1 fruit fly cellular context compared by ENCODE assay signal in the genomic region with DNA sequence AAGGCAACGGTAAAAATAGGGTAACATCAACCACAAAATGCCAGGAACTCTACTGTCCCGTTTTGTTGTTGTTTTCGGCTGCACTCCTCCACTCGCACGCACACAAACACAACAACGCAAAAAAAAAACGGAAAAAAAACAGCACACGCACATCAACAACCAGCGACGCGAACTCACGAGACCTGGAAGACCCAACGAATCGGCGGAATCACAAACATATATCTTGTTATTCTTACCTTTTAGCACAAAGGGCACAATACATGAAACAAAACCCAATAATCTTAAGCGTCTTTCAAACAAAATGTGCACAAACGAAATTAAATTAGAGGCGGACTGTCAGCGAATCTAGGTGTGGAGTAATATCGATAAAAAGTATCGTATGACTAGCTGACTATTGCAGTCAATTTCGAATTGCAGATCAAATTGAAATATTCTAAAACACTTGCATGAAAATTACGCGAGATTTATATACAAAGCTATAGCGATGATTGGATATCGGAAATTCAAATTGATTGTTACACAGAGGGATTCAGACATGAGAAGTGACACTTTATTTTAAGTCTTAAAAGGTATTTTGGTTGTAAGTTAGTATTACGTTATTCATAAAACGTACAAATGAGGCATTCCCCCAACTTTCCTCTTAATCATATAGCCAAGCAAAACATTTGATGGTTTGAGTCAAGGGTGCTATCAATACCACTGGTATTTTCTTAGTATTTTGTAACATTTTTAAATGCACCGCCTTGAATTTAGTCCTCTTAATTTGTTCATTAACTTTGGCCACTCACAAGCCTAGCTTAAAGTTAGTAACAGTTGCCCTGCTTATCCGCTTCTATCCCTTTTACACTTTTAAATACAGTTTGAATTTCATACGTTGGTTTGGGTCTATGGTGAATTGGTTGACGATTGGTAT.
A peak's percentile ranks its signal among the peaks of the same experiment; 100 is the strongest.
TF ChIP-seq lines count a peak whose summit lies in the region.

A gene (minus strand): TSS at position 361 of the 913 bp plus-strand sequence.

TF ChIP-seq in whole organism, embryonic, 481 proteins besides CTCF, POLR2A, EP300 and RAD21 (continued from another document and continues in another):
- TF ChIP-seq Stat92E (GFP tag; optimal IDR thresholded peaks at IDR 0.05; lab: Kevin White, UChicago): no peak
- no peak for TF ChIP-seq Taf1 (GFP tag; IDR thresholded peaks at IDR 0.05; lab: Robert Waterston, UW)
- TF ChIP-seq pho (GFP tag; optimal IDR thresholded peaks at IDR 0.05; lab: Kevin White, UChicago): no peak
- peak; percentile 45; the same call in 1 of the 2 replicates for TF ChIP-seq CG9932 (GFP tag; IDR thresholded peaks at IDR 0.05; lab: Robert Waterston, UW)
- peak; percentile 40 for TF ChIP-seq Med (GFP tag; lab: Kevin White, UChicago)
- TF ChIP-seq dimm (GFP tag; IDR thresholded peaks at IDR 0.05; lab: Robert Waterston, UW): no peak
- TF ChIP-seq CG9609 (GFP tag; optimal IDR thresholded peaks at IDR 0.05; lab: Kevin White, UChicago): no peak
- TF ChIP-seq CG14014 (GFP tag; IDR thresholded peaks at IDR 0.05; lab: Robert Waterston, UW): no peak
- no peak for TF ChIP-seq Hmr (GFP tag; optimal IDR thresholded peaks at IDR 0.05; lab: Kevin White, UChicago)
- no peak for TF ChIP-seq gcm2 (GFP tag; optimal IDR thresholded peaks at IDR 0.05; lab: Kevin White, UChicago)
- peak; percentile 68 for TF ChIP-seq CG4360 (GFP tag; IDR thresholded peaks at IDR 0.05; lab: Robert Waterston, UW)
- TF ChIP-seq CG11398 (GFP tag; optimal IDR thresholded peaks at IDR 0.05; lab: Kevin White, UChicago): no peak
- no peak for TF ChIP-seq repo (GFP tag; optimal IDR thresholded peaks at IDR 0.05; lab: Kevin White, UChicago)
- no peak; the same call in none of the 2 replicates for TF ChIP-seq E2f2 (GFP tag; IDR thresholded peaks at IDR 0.05; lab: Robert Waterston, UW)
- TF ChIP-seq CG6854 (GFP tag; optimal IDR thresholded peaks at IDR 0.05; lab: Kevin White, UChicago): no peak
- TF ChIP-seq CG7987 (GFP tag; optimal IDR thresholded peaks at IDR 0.05; lab: Kevin White, UChicago): no peak
- TF ChIP-seq sd (tag; optimal IDR thresholded peaks at IDR 0.05; lab: Kevin White, UChicago): no peak
- no peak for TF ChIP-seq lbe (GFP tag; optimal IDR thresholded peaks at IDR 0.05; lab: Kevin White, UChicago)
- TF ChIP-seq CG8089 (GFP tag; optimal IDR thresholded peaks at IDR 0.05; lab: Kevin White, UChicago): no peak
- TF ChIP-seq fu2 (GFP tag; optimal IDR thresholded peaks at IDR 0.05; lab: Kevin White, UChicago): no peak
- TF ChIP-seq CG17829 (tag; optimal IDR thresholded peaks at IDR 0.05; lab: Kevin White, UChicago): no peak
- TF ChIP-seq hbn (GFP tag; IDR thresholded peaks at IDR 0.05; lab: Robert Waterston, UW; ENCODE audit: partially characterized antibody): peak; percentile 49; the same call in 1 of the 2 replicates
- no peak for TF ChIP-seq D19A (tag; optimal IDR thresholded peaks at IDR 0.05; lab: Kevin White, UChicago)
- TF ChIP-seq CG9876 (GFP tag; optimal IDR thresholded peaks at IDR 0.05; lab: Kevin White, UChicago): no peak
- peak; percentile 77 for TF ChIP-seq Dll (GFP tag; IDR thresholded peaks at IDR 0.05; lab: Robert Waterston, UW; ENCODE audit: partially characterized antibody)
- no peak for TF ChIP-seq kay (GFP tag; optimal IDR thresholded peaks at IDR 0.05; lab: Kevin White, UChicago)
- TF ChIP-seq CG12391 (tag; optimal IDR thresholded peaks at IDR 0.05; lab: Kevin White, UChicago): no peak
- no peak for TF ChIP-seq rib (GFP tag; IDR thresholded peaks at IDR 0.05; lab: Robert Waterston, UW)
- TF ChIP-seq CG13424 (tag; optimal IDR thresholded peaks at IDR 0.05; lab: Kevin White, UChicago): no peak
- peak; percentile 25; the same call in 1 of the 2 replicates for TF ChIP-seq CG2129 (GFP tag; IDR thresholded peaks at IDR 0.05; lab: Robert Waterston, UW; ENCODE audit: partially characterized antibody)
- no peak for TF ChIP-seq GATAe (GFP tag; conservative IDR thresholded peaks at IDR 0.05; lab: Robert Waterston, UW)
- no peak for TF ChIP-seq mam (GFP tag; optimal IDR thresholded peaks at IDR 0.05; lab: Kevin White, UChicago)
- no peak for TF ChIP-seq Blimp-1 (GFP tag; optimal IDR thresholded peaks at IDR 0.05; lab: Kevin White, UChicago)
- TF ChIP-seq CG4282 (GFP tag; optimal IDR thresholded peaks at IDR 0.05; lab: Kevin White, UChicago): no peak
- peak; percentile 31; the same call in 1 of the 3 replicates for TF ChIP-seq zen2 (GFP tag; IDR thresholded peaks at IDR 0.05; lab: Robert Waterston, UW; ENCODE audit: partially characterized antibody)
- TF ChIP-seq CG15601 (tag; optimal IDR thresholded peaks at IDR 0.05; lab: Kevin White, UChicago): no peak
- TF ChIP-seq ro (GFP tag; IDR thresholded peaks at IDR 0.05; lab: Robert Waterston, UW): no peak
- TF ChIP-seq CG11695 (GFP tag; IDR thresholded peaks at IDR 0.05; lab: Robert Waterston, UW): no peak
- no peak for TF ChIP-seq MTF-1 (GFP tag; optimal IDR thresholded peaks at IDR 0.05; lab: Kevin White, UChicago; ENCODE audit: borderline replicate concordance)
- no peak for TF ChIP-seq MBD-R2 (GFP tag; IDR thresholded peaks at IDR 0.05; lab: Robert Waterston, UW)
- TF ChIP-seq Ravus (GFP tag; IDR thresholded peaks at IDR 0.05; lab: Robert Waterston, UW): no peak
- no peak for TF ChIP-seq pan (optimal IDR thresholded peaks at IDR 0.05; lab: Kevin White, UChicago)
- no peak for TF ChIP-seq pan (GFP tag; optimal IDR thresholded peaks at IDR 0.05 in 1 of 2, IDR thresholded peaks at IDR 0.05 in 1 of 2)
- TF ChIP-seq Drgx (GFP tag; IDR thresholded peaks at IDR 0.05; lab: Robert Waterston, UW): no peak
- peak; percentile 49 for TF ChIP-seq CG32772 (GFP tag; IDR thresholded peaks at IDR 0.05; lab: Robert Waterston, UW)
- TF ChIP-seq Elba2 (GFP tag; optimal IDR thresholded peaks at IDR 0.05; lab: Kevin White, UChicago): no peak
- no peak for TF ChIP-seq CG7556 (GFP tag; optimal IDR thresholded peaks at IDR 0.05; lab: Kevin White, UChicago)
- TF ChIP-seq Scr (GFP tag; IDR thresholded peaks at IDR 0.05; lab: Robert Waterston, UW; ENCODE audit: partially characterized antibody): peak; percentile 74
- no peak for TF ChIP-seq CG7357 (GFP tag; IDR thresholded peaks at IDR 0.05; lab: Robert Waterston, UW)
- no peak for TF ChIP-seq wek (GFP tag; optimal IDR thresholded peaks at IDR 0.05; lab: Kevin White, UChicago)
- no peak for TF ChIP-seq CG8478 (optimal IDR thresholded peaks at IDR 0.05; lab: Kevin White, UChicago)
- TF ChIP-seq CG2120 (GFP tag; optimal IDR thresholded peaks at IDR 0.05; lab: Kevin White, UChicago): no peak
- TF ChIP-seq CG4328 (GFP tag; optimal IDR thresholded peaks at IDR 0.05; lab: Kevin White, UChicago): no peak
- no peak for TF ChIP-seq klu (GFP tag; IDR thresholded peaks at IDR 0.05; lab: Robert Waterston, UW)
- no peak for TF ChIP-seq aop (GFP tag; IDR thresholded peaks at IDR 0.05; lab: Robert Waterston, UW)
- TF ChIP-seq CG17385 (GFP tag; optimal IDR thresholded peaks at IDR 0.05; lab: Kevin White, UChicago): no peak
- no peak for TF ChIP-seq CG10366 (GFP tag; IDR thresholded peaks at IDR 0.05; lab: Robert Waterston, UW)
- TF ChIP-seq HmgD (GFP tag; optimal IDR thresholded peaks at IDR 0.05; lab: Kevin White, UChicago): no peak
- TF ChIP-seq NC2β (GFP tag; optimal IDR thresholded peaks at IDR 0.05; lab: Kevin White, UChicago): no peak
- no peak for TF ChIP-seq pb (GFP tag; optimal IDR thresholded peaks at IDR 0.05; lab: Kevin White, UChicago)
- TF ChIP-seq CG18262 (tag; optimal IDR thresholded peaks at IDR 0.05; lab: Kevin White, UChicago): no peak
- TF ChIP-seq CoRest (tag; optimal IDR thresholded peaks at IDR 0.05; lab: Kevin White, UChicago): no peak
- no peak for TF ChIP-seq oc (tag; optimal IDR thresholded peaks at IDR 0.05; lab: Kevin White, UChicago)
- no peak for TF ChIP-seq Hmx (GFP tag; optimal IDR thresholded peaks at IDR 0.05; lab: Kevin White, UChicago)
- 0 out of 2 replicates have a peak, but pooled peaks have one; percentile 33 for TF ChIP-seq ato (GFP tag; IDR thresholded peaks at IDR 0.05; lab: Robert Waterston, UW; ENCODE audit: partially characterized antibody)
- no peak for TF ChIP-seq Vsx1 (GFP tag; optimal IDR thresholded peaks at IDR 0.05; lab: Kevin White, UChicago)
- TF ChIP-seq Oli (tag; optimal IDR thresholded peaks at IDR 0.05; lab: Kevin White, UChicago): no peak
- no peak for TF ChIP-seq CrebB (tag; optimal IDR thresholded peaks at IDR 0.05; lab: Kevin White, UChicago)
- no peak for TF ChIP-seq CG14050 (GFP tag; IDR thresholded peaks at IDR 0.05; lab: Robert Waterston, UW)
- no peak for TF ChIP-seq CG10979 (tag; optimal IDR thresholded peaks at IDR 0.05; lab: Kevin White, UChicago)
- TF ChIP-seq CG10565 (GFP tag; optimal IDR thresholded peaks at IDR 0.05; lab: Kevin White, UChicago): no peak
- no peak for TF ChIP-seq scrt (GFP tag; optimal IDR thresholded peaks at IDR 0.05; lab: Kevin White, UChicago)
- TF ChIP-seq CG12769 (tag; optimal IDR thresholded peaks at IDR 0.05; lab: Kevin White, UChicago): no peak
- TF ChIP-seq CG11504 (tag; optimal IDR thresholded peaks at IDR 0.05; lab: Kevin White, UChicago): no peak
- TF ChIP-seq Dref (GFP tag; IDR thresholded peaks at IDR 0.05; lab: Robert Waterston, UW): peak; percentile 60
- TF ChIP-seq CG13894 (tag; optimal IDR thresholded peaks at IDR 0.05; lab: Kevin White, UChicago): no peak
- TF ChIP-seq pita (GFP tag; optimal IDR thresholded peaks at IDR 0.05; lab: Kevin White, UChicago): peak; percentile 56
- no peak for TF ChIP-seq cwo (GFP tag; optimal IDR thresholded peaks at IDR 0.05; lab: Kevin White, UChicago)
- TF ChIP-seq gfzf (GFP tag; optimal IDR thresholded peaks at IDR 0.05; lab: Kevin White, UChicago): peak; percentile 90
- TF ChIP-seq Rx (GFP tag; IDR thresholded peaks at IDR 0.05; lab: Robert Waterston, UW): no peak
- no peak for TF ChIP-seq CG10654 (GFP tag; optimal IDR thresholded peaks at IDR 0.05; lab: Kevin White, UChicago)
- TF ChIP-seq CG18764 (GFP tag; optimal IDR thresholded peaks at IDR 0.05; lab: Kevin White, UChicago): no peak
- TF ChIP-seq Lpt (GFP tag; optimal IDR thresholded peaks at IDR 0.05; lab: Kevin White, UChicago): no peak
- TF ChIP-seq kah (GFP tag; optimal IDR thresholded peaks at IDR 0.05; lab: Kevin White, UChicago): no peak
- TF ChIP-seq CG7963 (GFP tag; IDR thresholded peaks at IDR 0.05; lab: Robert Waterston, UW; ENCODE audit: partially characterized antibody): 0 out of 3 replicates have a peak, but pooled peaks have one; percentile 41
- TF ChIP-seq CG4854 (GFP tag; optimal IDR thresholded peaks at IDR 0.05; lab: Kevin White, UChicago): no peak
- TF ChIP-seq CG31224 (GFP tag; IDR thresholded peaks at IDR 0.05; lab: Robert Waterston, UW): no peak
- 0 out of 3 replicates have a peak, but pooled peaks have one; percentile 31 for TF ChIP-seq CG17361 (GFP tag; IDR thresholded peaks at IDR 0.05; lab: Robert Waterston, UW)
- no peak for TF ChIP-seq phol (tag; optimal IDR thresholded peaks at IDR 0.05; lab: Kevin White, UChicago)
- peak; percentile 54 for TF ChIP-seq Lhr (GFP tag; optimal IDR thresholded peaks at IDR 0.05; lab: Kevin White, UChicago)
- TF ChIP-seq Ets65A (GFP tag; lab: Kevin White, UChicago): no peak
- TF ChIP-seq Camta (GFP tag; optimal IDR thresholded peaks at IDR 0.05; lab: Kevin White, UChicago): no peak
- TF ChIP-seq hth (optimal IDR thresholded peaks at IDR 0.05; lab: Kevin White, UChicago): no peak
- TF ChIP-seq chn (GFP tag; optimal IDR thresholded peaks at IDR 0.05; lab: Kevin White, UChicago): no peak
- TF ChIP-seq Pdp1 (GFP tag; optimal IDR thresholded peaks at IDR 0.05; lab: Kevin White, UChicago): no peak
- TF ChIP-seq Adf1 (GFP tag; IDR thresholded peaks at IDR 0.05; lab: Robert Waterston, UW): no peak
- TF ChIP-seq CG6175 (GFP tag; IDR thresholded peaks at IDR 0.05; lab: Robert Waterston, UW): no peak
- TF ChIP-seq CG3995 (GFP tag; optimal IDR thresholded peaks at IDR 0.05; lab: Kevin White, UChicago): no peak
- TF ChIP-seq ind (GFP tag; optimal IDR thresholded peaks at IDR 0.05; lab: Kevin White, UChicago): no peak
- no peak for TF ChIP-seq yki (optimal IDR thresholded peaks at IDR 0.05; lab: Kevin White, UChicago)
- no peak for TF ChIP-seq CG6272 (GFP tag; IDR thresholded peaks at IDR 0.05; lab: Robert Waterston, UW)
- TF ChIP-seq CG6813 (GFP tag; optimal IDR thresholded peaks at IDR 0.05; lab: Kevin White, UChicago): no peak
- TF ChIP-seq run (tag; optimal IDR thresholded peaks at IDR 0.05; lab: Kevin White, UChicago): no peak
- TF ChIP-seq mirr (GFP tag; optimal IDR thresholded peaks at IDR 0.05; lab: Kevin White, UChicago): no peak
- TF ChIP-seq Ets97D (GFP tag; optimal IDR thresholded peaks at IDR 0.05; lab: Kevin White, UChicago): peak; percentile 39
- no peak for TF ChIP-seq dpn (GFP tag; optimal IDR thresholded peaks at IDR 0.05; lab: Kevin White, UChicago)
- no peak for TF ChIP-seq ase (GFP tag; IDR thresholded peaks at IDR 0.05; lab: Robert Waterston, UW)
- TF ChIP-seq Hey (tag; optimal IDR thresholded peaks at IDR 0.05; lab: Kevin White, UChicago): no peak
- TF ChIP-seq CG18011 (GFP tag; optimal IDR thresholded peaks at IDR 0.05; lab: Kevin White, UChicago): no peak
- TF ChIP-seq CG6683 (GFP tag; optimal IDR thresholded peaks at IDR 0.05; lab: Kevin White, UChicago): no peak
- peak; percentile 23; the same call in 1 of the 3 replicates for TF ChIP-seq CG14860 (GFP tag; IDR thresholded peaks at IDR 0.05; lab: Robert Waterston, UW; ENCODE audit: partially characterized antibody)
- TF ChIP-seq CG6254 (GFP tag; optimal IDR thresholded peaks at IDR 0.05; lab: Kevin White, UChicago): no peak
- TF ChIP-seq CG7928 (GFP tag; optimal IDR thresholded peaks at IDR 0.05; lab: Kevin White, UChicago): no peak
- TF ChIP-seq bigmax (GFP tag; optimal IDR thresholded peaks at IDR 0.05; lab: Kevin White, UChicago): no peak
- TF ChIP-seq nom (GFP tag; optimal IDR thresholded peaks at IDR 0.05; lab: Kevin White, UChicago): peak; percentile 31
- TF ChIP-seq CG17359 (tag; optimal IDR thresholded peaks at IDR 0.05; lab: Kevin White, UChicago): no peak
- TF ChIP-seq dmrt11E (tag; optimal IDR thresholded peaks at IDR 0.05; lab: Kevin White, UChicago): no peak
- TF ChIP-seq fd102C (GFP tag; optimal IDR thresholded peaks at IDR 0.05; lab: Kevin White, UChicago): no peak
- TF ChIP-seq dm (GFP tag; optimal IDR thresholded peaks at IDR 0.05; lab: Kevin White, UChicago): no peak
- TF ChIP-seq amos (GFP tag; IDR thresholded peaks at IDR 0.05; lab: Robert Waterston, UW; ENCODE audit: partially characterized antibody): peak; percentile 73
- TF ChIP-seq CG9437 (GFP tag; optimal IDR thresholded peaks at IDR 0.05; lab: Kevin White, UChicago): peak; percentile 92
- no peak for TF ChIP-seq psq (GFP tag; optimal IDR thresholded peaks at IDR 0.05; lab: Kevin White, UChicago)
- TF ChIP-seq CG10543 (GFP tag; optimal IDR thresholded peaks at IDR 0.05; lab: Kevin White, UChicago): no peak
- TF ChIP-seq Gug (GFP tag; IDR thresholded peaks at IDR 0.05; lab: Robert Waterston, UW): no peak
- TF ChIP-seq CG2199 (GFP tag; IDR thresholded peaks at IDR 0.05; lab: Robert Waterston, UW): no peak
